Worm (Caenorhabditis elegans): ENCODE measurements around the gene F09E5.12.
A peak's percentile ranks its signal among the peaks of the same experiment; 100 is the strongest.

The F09E5.12 gene

ce11 chrII:5353642-5354041 is 16.9 kb downstream of the F09E5.12 start:
- TF ChIP-seq tab-1 (GFP tag; IDR thresholded peaks at IDR 0.05) (no peak), ztf-29 (GFP tag; IDR thresholded peaks at IDR 0.05) (no peak), klf-2 (GFP tag; conservative IDR thresholded peaks at IDR 0.05) (no peak), ref-1 (GFP tag; conservative IDR thresholded peaks at IDR 0.05) (no peak), flt-1 (GFP tag; IDR thresholded peaks at IDR 0.05) (no peak), T22C8.4 (GFP tag; IDR thresholded peaks at IDR 0.05) (no peak), med-1 (GFP tag; optimal IDR thresholded peaks at IDR 0.05; ENCODE audit: insufficient read depth) (no peak), ztf-23 (GFP tag; IDR thresholded peaks at IDR 0.05) (no peak), cog-1 (tag; optimal IDR thresholded peaks at IDR 0.05) (no peak)

- no peak for TF ChIP-seq ztf-29 (GFP tag; IDR thresholded peaks at IDR 0.05)
- TF ChIP-seq ref-1 (GFP tag; conservative IDR thresholded peaks at IDR 0.05): no peak
- no peak for TF ChIP-seq T22C8.4 (GFP tag; IDR thresholded peaks at IDR 0.05)
- no peak for TF ChIP-seq cog-1 (tag; optimal IDR thresholded peaks at IDR 0.05)
- no peak for TF ChIP-seq flt-1 (GFP tag; IDR thresholded peaks at IDR 0.05)
- no peak for TF ChIP-seq med-1 (GFP tag; optimal IDR thresholded peaks at IDR 0.05; ENCODE audit: insufficient read depth)
- no peak for TF ChIP-seq tab-1 (GFP tag; IDR thresholded peaks at IDR 0.05)
- no peak for TF ChIP-seq klf-2 (GFP tag; conservative IDR thresholded peaks at IDR 0.05)
- TF ChIP-seq ztf-23 (GFP tag; IDR thresholded peaks at IDR 0.05): no peak
Observed at ce11 chrII:5351799-5352198, 18.7 kb downstream of the F09E5.12 start, which contains the start of gene F09E5.7. Gene F09E5.7, plus strand, starts transcription at chrII:5352099.

- TF ChIP-seq ztf-23 (GFP tag; IDR thresholded peaks at IDR 0.05) (peak; percentile 84), tab-1 (GFP tag; IDR thresholded peaks at IDR 0.05) (0 out of 2 replicates have a peak, but pooled peaks have one; percentile 45), flt-1 (GFP tag; IDR thresholded peaks at IDR 0.05) (peak; percentile 81; the same call in 1 of the 2 replicates), klf-2 (GFP tag; conservative IDR thresholded peaks at IDR 0.05) (0 out of 2 replicates have a peak, but pooled peaks have one; percentile 55)
Observed at ce11 chrII:5350357-5350756, 20.2 kb downstream of the F09E5.12 start, which contains the start of gene F09E5.8. Gene F09E5.8, plus strand, starts transcription at chrII:5350669.

- TF ChIP-seq ztf-23 (GFP tag; IDR thresholded peaks at IDR 0.05): peak; percentile 92
- peak; percentile 81 for TF ChIP-seq klf-2 (GFP tag; conservative IDR thresholded peaks at IDR 0.05)
- peak; percentile 87 for TF ChIP-seq flt-1 (GFP tag; IDR thresholded peaks at IDR 0.05)
- TF ChIP-seq ztf-29 (GFP tag; IDR thresholded peaks at IDR 0.05): peak; percentile 75
- peak; percentile 81 for TF ChIP-seq tab-1 (GFP tag; IDR thresholded peaks at IDR 0.05)
Observed at ce11 chrII:5346350-5346749, 24.2 kb downstream of the F09E5.12 start.

- TF ChIP-seq tab-1 (GFP tag; IDR thresholded peaks at IDR 0.05) (no peak), ztf-29 (GFP tag; IDR thresholded peaks at IDR 0.05) (no peak), ref-1 (GFP tag; conservative IDR thresholded peaks at IDR 0.05) (no peak), ztf-23 (GFP tag; IDR thresholded peaks at IDR 0.05) (no peak), cog-1 (tag; optimal IDR thresholded peaks at IDR 0.05) (no peak), med-1 (GFP tag; optimal IDR thresholded peaks at IDR 0.05; ENCODE audit: insufficient read depth) (no peak), T22C8.4 (GFP tag; IDR thresholded peaks at IDR 0.05) (no peak), flt-1 (GFP tag; IDR thresholded peaks at IDR 0.05) (no peak), klf-2 (GFP tag; conservative IDR thresholded peaks at IDR 0.05) (no peak)
Observed at ce11 chrII:5344775-5345174, 25.8 kb downstream of the F09E5.12 start, which contains the start of gene F09E5.14. Gene F09E5.14, minus strand, starts transcription at chrII:5344875.

- TF ChIP-seq med-1 (GFP tag; optimal IDR thresholded peaks at IDR 0.05; ENCODE audit: insufficient read depth): no peak
- TF ChIP-seq tab-1 (GFP tag; IDR thresholded peaks at IDR 0.05): no peak
- no peak for TF ChIP-seq T22C8.4 (GFP tag; IDR thresholded peaks at IDR 0.05)
- no peak for TF ChIP-seq flt-1 (GFP tag; IDR thresholded peaks at IDR 0.05)
- no peak for TF ChIP-seq ref-1 (GFP tag; conservative IDR thresholded peaks at IDR 0.05)
- TF ChIP-seq ztf-29 (GFP tag; IDR thresholded peaks at IDR 0.05): no peak
- TF ChIP-seq cog-1 (tag; optimal IDR thresholded peaks at IDR 0.05): no peak
- TF ChIP-seq ztf-23 (GFP tag; IDR thresholded peaks at IDR 0.05): no peak
- no peak for TF ChIP-seq klf-2 (GFP tag; conservative IDR thresholded peaks at IDR 0.05)
Observed at ce11 chrII:5342412-5342811, 28.1 kb downstream of the F09E5.12 start.

- TF ChIP-seq ztf-29 (GFP tag; IDR thresholded peaks at IDR 0.05) (no peak), ztf-23 (GFP tag; IDR thresholded peaks at IDR 0.05) (no peak), flt-1 (GFP tag; IDR thresholded peaks at IDR 0.05) (no peak), cog-1 (tag; optimal IDR thresholded peaks at IDR 0.05) (no peak), klf-2 (GFP tag; conservative IDR thresholded peaks at IDR 0.05) (no peak), T22C8.4 (GFP tag; IDR thresholded peaks at IDR 0.05) (no peak)
Observed at ce11 chrII:5341573-5341972, 29.0 kb downstream of the F09E5.12 start.

ce11 chrII:5340672-5341568 is 29.6 kb downstream of the F09E5.12 start:
- TF ChIP-seq ztf-23 (GFP tag; IDR thresholded peaks at IDR 0.05) (no peak), med-1 (GFP tag; optimal IDR thresholded peaks at IDR 0.05; ENCODE audit: insufficient read depth) (no peak), ztf-29 (GFP tag; IDR thresholded peaks at IDR 0.05) (no peak), ref-1 (GFP tag; conservative IDR thresholded peaks at IDR 0.05) (no peak), cog-1 (tag; optimal IDR thresholded peaks at IDR 0.05) (no peak), T22C8.4 (GFP tag; IDR thresholded peaks at IDR 0.05) (no peak), klf-2 (GFP tag; conservative IDR thresholded peaks at IDR 0.05) (no peak), tab-1 (GFP tag; IDR thresholded peaks at IDR 0.05) (no peak), flt-1 (GFP tag; IDR thresholded peaks at IDR 0.05) (no peak)

- TF ChIP-seq med-1 (GFP tag; optimal IDR thresholded peaks at IDR 0.05; ENCODE audit: insufficient read depth) (no peak), flt-1 (GFP tag; IDR thresholded peaks at IDR 0.05) (no peak), cog-1 (tag; optimal IDR thresholded peaks at IDR 0.05) (no peak), T22C8.4 (GFP tag; IDR thresholded peaks at IDR 0.05) (no peak), ztf-23 (GFP tag; IDR thresholded peaks at IDR 0.05) (no peak), ref-1 (GFP tag; conservative IDR thresholded peaks at IDR 0.05) (no peak), tab-1 (GFP tag; IDR thresholded peaks at IDR 0.05) (no peak), klf-2 (GFP tag; conservative IDR thresholded peaks at IDR 0.05) (no peak), ztf-29 (GFP tag; IDR thresholded peaks at IDR 0.05) (no peak)
Observed at ce11 chrII:5339547-5339946, 31.0 kb downstream of the F09E5.12 start.
